Fruit fly (Drosophila melanogaster) whole organism, embryonic: Measurements from ENCODE around the gene CG34269.

Experiments
- Atf6 ChIP-seq: fragments of 200-800 bp; sonication (Bioruptor generic); IDR thresholded peaks from 2 replicates; pipeline ENCODE4 v1.3.6; 2022; ENCODE audit warnings: missing biosample characterization, missing genetic modification characterization
- Bteb2 ChIP-seq: fragments of 200-800 bp; sonication (Bioruptor generic); optimal IDR thresholded peaks from 2 replicates; lab custom pipeline; 2016; ENCODE audit warnings: missing biosample characterization, missing genetic modification characterization
- CG10321 ChIP-seq: fragments of 200-800 bp; sonication (Bioruptor generic); IDR thresholded peaks from 2 replicates; pipeline ENCODE4 v1.3.6; 2022; ENCODE audit warnings: missing biosample characterization, missing genetic modification characterization
- CG11560 ChIP-seq: fragments of 200-800 bp; sonication (Bioruptor generic); IDR thresholded peaks from 3 replicates; pipeline ENCODE4 v1.3.6; 2022; ENCODE audit warnings: missing biosample characterization, missing genetic modification characterization
- CG11695 ChIP-seq: fragments of 200-800 bp; sonication (Bioruptor generic); IDR thresholded peaks from 3 replicates; pipeline ENCODE4 v1.3.6; 2022; ENCODE audit warnings: missing biosample characterization, missing genetic modification characterization
- CG12744 ChIP-seq: fragments of 200-800 bp; sonication (Bioruptor generic); optimal IDR thresholded peaks from 2 replicates; lab custom pipeline; 2016; ENCODE audit warnings: missing biosample characterization, missing genetic modification characterization
- CG14710 ChIP-seq: fragments of 200-800 bp; sonication (Bioruptor generic); optimal IDR thresholded peaks from 3 replicates; lab custom pipeline; 2019; ENCODE audit warnings: missing biosample characterization, mild to moderate bottlenecking, missing genetic modification characterization, moderate library complexity
- CG15073 ChIP-seq: fragments of 200-800 bp; sonication (Bioruptor generic); optimal IDR thresholded peaks from 2 replicates; lab custom pipeline; 2016; ENCODE audit warnings: missing biosample characterization, missing genetic modification characterization
- CG1647 ChIP-seq: fragments of 200-800 bp; sonication (Bioruptor generic); optimal IDR thresholded peaks from 3 replicates; lab custom pipeline; 2016; ENCODE audit warnings: missing biosample characterization, missing genetic modification characterization
- CG17361 ChIP-seq: fragments of 200-800 bp; sonication (Bioruptor generic); IDR thresholded peaks from 3 replicates; pipeline ENCODE4 v1.3.6; 2022; ENCODE audit warnings: missing biosample characterization, missing genetic modification characterization
- CG17802 ChIP-seq: fragments of 200-800 bp; sonication (Bioruptor generic); optimal IDR thresholded peaks from 2 replicates; lab custom pipeline; 2018; ENCODE audit warnings: missing biosample characterization, mild to moderate bottlenecking, missing genetic modification characterization, moderate library complexity
- CG17829 ChIP-seq: fragments of 200-800 bp; optimal IDR thresholded peaks from 2 replicates; lab custom pipeline; 2019; ENCODE audit warnings: missing biosample characterization, mild to moderate bottlenecking, missing genetic modification characterization, moderate library complexity
- CG1832 ChIP-seq: fragments of 200-800 bp; sonication (Bioruptor generic); optimal IDR thresholded peaks from 2 replicates; lab custom pipeline; 2017; ENCODE audit warnings: missing biosample characterization, mild to moderate bottlenecking, missing genetic modification characterization, inconsistent platforms
- CG18599 ChIP-seq: fragments of 200-800 bp; sonication (Bioruptor generic); optimal IDR thresholded peaks from 3 replicates; lab custom pipeline; 2017; ENCODE audit warnings: missing biosample characterization, missing genetic modification characterization, mild to moderate bottlenecking, moderate library complexity, missing genetic modification reagents
- CG30020 ChIP-seq: fragments of 200-800 bp; optimal IDR thresholded peaks from 2 replicates; lab custom pipeline; 2019; ENCODE audit warnings: missing biosample characterization, mild to moderate bottlenecking, missing genetic modification characterization, moderate library complexity
- CG3163 ChIP-seq: fragments of 200-800 bp; sonication (Bioruptor generic); optimal IDR thresholded peaks from 3 replicates; lab custom pipeline; 2016; ENCODE audit warnings: missing biosample characterization, missing genetic modification characterization
- CG3281 ChIP-seq: fragments of 200-800 bp; sonication (Bioruptor generic); optimal IDR thresholded peaks from 3 replicates; lab custom pipeline; 2017; ENCODE audit warnings: missing biosample characterization, mild to moderate bottlenecking, missing genetic modification characterization
- CG4707 ChIP-seq: fragments of 200-800 bp; sonication (Bioruptor generic); optimal IDR thresholded peaks from 2 replicates; lab custom pipeline; 2018; ENCODE audit warnings: missing biosample characterization, mild to moderate bottlenecking, missing genetic modification characterization, moderate library complexity
- CG6765 ChIP-seq: fragments of 200-800 bp; sonication (Bioruptor generic); optimal IDR thresholded peaks from 3 replicates; lab custom pipeline; 2017; ENCODE audit warnings: missing biosample characterization, mild to moderate bottlenecking, missing genetic modification characterization
- CG9727 ChIP-seq: fragments of 200-800 bp; sonication (Bioruptor generic); optimal IDR thresholded peaks from 3 replicates; lab custom pipeline; 2017; ENCODE audit warnings: missing biosample characterization, mild to moderate bottlenecking, missing genetic modification characterization
- CrebB ChIP-seq: fragments of 200-800 bp; sonication (Bioruptor generic); optimal IDR thresholded peaks from 3 replicates; lab custom pipeline; 2018; ENCODE audit warnings: missing biosample characterization, mild to moderate bottlenecking, missing genetic modification characterization
- Dll ChIP-seq: fragments of 200-800 bp; sonication (Bioruptor generic); IDR thresholded peaks from 4 replicates; pipeline ENCODE4 v1.3.6; 2022; ENCODE audit warnings: missing biosample characterization, missing genetic modification characterization; ENCODE audit not compliant: partially characterized antibody
- Doc2 ChIP-seq: fragments of 200-800 bp; sonication (Bioruptor generic); IDR thresholded peaks from 2 replicates; pipeline ENCODE4 v1.3.6; 2022; ENCODE audit warnings: missing biosample characterization, missing genetic modification characterization
- Doc3 ChIP-seq: fragments of 200-800 bp; sonication (Bioruptor generic); IDR thresholded peaks from 3 replicates; pipeline ENCODE4 v1.3.6; 2022; ENCODE audit warnings: missing biosample characterization, missing genetic modification characterization; ENCODE audit not compliant: partially characterized antibody
- ERR ChIP-seq: fragments of 200-800 bp; sonication (Bioruptor generic); optimal IDR thresholded peaks from 2 replicates; lab custom pipeline; 2016; ENCODE audit warnings: missing biosample characterization, missing genetic modification characterization
- Fer2 ChIP-seq: fragments of 200-800 bp; sonication (Bioruptor generic); optimal IDR thresholded peaks from 2 replicates; lab custom pipeline; 2018; ENCODE audit warnings: missing biosample characterization, mild to moderate bottlenecking, missing genetic modification characterization, moderate library complexity
- H15 ChIP-seq: fragments of 200-800 bp; sonication (Bioruptor generic); IDR thresholded peaks from 3 replicates; pipeline ENCODE4 v1.3.6; 2022; ENCODE audit warnings: missing biosample characterization, missing genetic modification characterization
- Hand ChIP-seq: fragments of 200-800 bp; sonication (Bioruptor generic); optimal IDR thresholded peaks from 2 replicates; lab custom pipeline; 2017; ENCODE audit warnings: mild to moderate bottlenecking, missing biosample characterization, missing genetic modification reagents, missing genetic modification characterization
- HmgZ ChIP-seq: fragments of 200-800 bp; sonication (Bioruptor generic); optimal IDR thresholded peaks from 2 replicates; lab custom pipeline; 2018; ENCODE audit warnings: missing biosample characterization, mild to moderate bottlenecking, missing genetic modification characterization
- Tbp ChIP-seq: fragments of >200 bp; optimal IDR thresholded peaks from 2 replicates; lab custom pipeline; 2018; ENCODE audit warnings: missing biosample characterization, missing genetic modification characterization
- ac ChIP-seq: fragments of 200-800 bp; sonication (Bioruptor generic); optimal IDR thresholded peaks from 3 replicates; lab custom pipeline; 2017; ENCODE audit warnings: missing biosample characterization, mild to moderate bottlenecking, missing genetic modification characterization
- az2 ChIP-seq: fragments of 200-800 bp; sonication (Bioruptor generic); optimal IDR thresholded peaks from 3 replicates; lab custom pipeline; 2016; ENCODE audit warnings: missing biosample characterization, missing genetic modification characterization
- cato ChIP-seq: fragments of 200-800 bp; sonication (Bioruptor generic); optimal IDR thresholded peaks from 2 replicates; lab custom pipeline; 2016; ENCODE audit warnings: missing biosample characterization, missing genetic modification characterization, borderline replicate concordance
- corto ChIP-seq: fragments of 200-800 bp; sonication (Bioruptor generic); optimal IDR thresholded peaks from 2 replicates; lab custom pipeline; 2016; ENCODE audit warnings: missing biosample characterization, mild to moderate bottlenecking, missing genetic modification characterization, moderate library complexity
- fd96Cb ChIP-seq: fragments of 200-800 bp; sonication (Bioruptor generic); optimal IDR thresholded peaks from 2 replicates; lab custom pipeline; 2018; ENCODE audit warnings: missing biosample characterization, mild to moderate bottlenecking, missing genetic modification characterization, moderate library complexity
- h ChIP-seq: fragments of >200 bp; optimal IDR thresholded peaks from 2 replicates; lab custom pipeline; 2017
- ind ChIP-seq: fragments of 200-800 bp; sonication (Bioruptor generic); optimal IDR thresholded peaks from 3 replicates; lab custom pipeline; 2016; ENCODE audit warnings: missing biosample characterization, missing genetic modification characterization
- kni ChIP-seq: fragments of 200-800 bp; sonication (Bioruptor generic); optimal IDR thresholded peaks from 3 replicates; lab custom pipeline; 2017; ENCODE audit warnings: mild to moderate bottlenecking, missing biosample characterization, missing genetic modification reagents, missing genetic modification characterization
- lilli ChIP-seq: fragments of 200-800 bp; sonication (Bioruptor generic); optimal IDR thresholded peaks from 3 replicates; lab custom pipeline; 2016; ENCODE audit warnings: missing biosample characterization, missing genetic modification characterization
- lov ChIP-seq, 2 experiments: fragments of 200-800 bp in 1 of 2; fragments of >200 bp in 1 of 2; sonication (Bioruptor generic) in 1 of 2; IDR thresholded peaks in 1 of 2; optimal IDR thresholded peaks in 1 of 2; 2 replicates in 1 of 2; 3 replicates in 1 of 2; pipeline versions ENCODE4 v1.3.6 to Lab custom; 2017 to 2022; ENCODE audit warnings: missing biosample characterization in 1 of 2, missing genetic modification characterization in 1 of 2
- pfk ChIP-seq: fragments of 200-800 bp; sonication (Bioruptor generic); optimal IDR thresholded peaks from 2 replicates; lab custom pipeline; 2018; ENCODE audit warnings: missing biosample characterization, mild to moderate bottlenecking, missing genetic modification characterization, moderate library complexity
- psq ChIP-seq: fragments of 200-800 bp; sonication (Bioruptor generic); optimal IDR thresholded peaks from 2 replicates; lab custom pipeline; 2017; ENCODE audit warnings: missing biosample characterization, missing genetic modification characterization
- row ChIP-seq: fragments of 200-800 bp; sonication (Bioruptor generic); IDR thresholded peaks from 3 replicates; pipeline ENCODE4 v1.3.6; 2022; ENCODE audit warnings: missing biosample characterization, missing genetic modification characterization
- run ChIP-seq: fragments of 200-800 bp; sonication (Bioruptor generic); optimal IDR thresholded peaks from 3 replicates; lab custom pipeline; 2018; ENCODE audit warnings: missing biosample characterization, mild to moderate bottlenecking, missing genetic modification characterization
- slbo ChIP-seq: fragments of 200-800 bp; sonication (Bioruptor generic); IDR thresholded peaks from 2 replicates; pipeline ENCODE4 v1.3.6; 2022; ENCODE audit warnings: missing biosample characterization, missing genetic modification characterization
- sqz ChIP-seq: fragments of 200-800 bp; sonication (Bioruptor generic); optimal IDR thresholded peaks from 3 replicates; lab custom pipeline; 2018; ENCODE audit warnings: missing biosample characterization, mild to moderate bottlenecking, missing genetic modification characterization
- tio ChIP-seq: fragments of 200-800 bp; sonication (Bioruptor generic); optimal IDR thresholded peaks from 2 replicates; lab custom pipeline; 2017; ENCODE audit warnings: missing biosample characterization, missing genetic modification characterization, inconsistent platforms
- tup ChIP-seq: fragments of 200-800 bp; sonication (Bioruptor generic); optimal IDR thresholded peaks from 2 replicates; lab custom pipeline; 2016; ENCODE audit warnings: missing biosample characterization, mild to moderate bottlenecking, missing genetic modification characterization, moderate library complexity
- twi ChIP-seq: fragments of 200-800 bp; optimal IDR thresholded peaks from 2 replicates; lab custom pipeline; 2019; ENCODE audit warnings: missing biosample characterization, mild to moderate bottlenecking, missing genetic modification characterization, moderate library complexity
- tx ChIP-seq: fragments of 200-800 bp; sonication (Bioruptor generic); optimal IDR thresholded peaks from 2 replicates; lab custom pipeline; 2016; ENCODE audit warnings: missing biosample characterization, missing genetic modification characterization
- vfl ChIP-seq: fragments of 200-800 bp; sonication (Bioruptor generic); optimal IDR thresholded peaks from 2 replicates; lab custom pipeline; 2016; ENCODE audit warnings: missing biosample characterization, missing genetic modification characterization

The CG34269 gene

dm6 chr3L:554577-554976 lies 26.4 kb downstream of the CG34269 start (continued):
- TF ChIP-seq sqz (GFP tag; lab: Kevin White, UChicago) (no peak), Doc3 (GFP tag; lab: Robert Waterston, UW) (no peak), ind (GFP tag; lab: Kevin White, UChicago) (peak; percentile 47), pfk (GFP tag; lab: Kevin White, UChicago) (no peak), fd96Cb (peak; percentile 39), kni (GFP tag; lab: Kevin White, UChicago) (no peak), CG15073 (no peak), CG3163 (GFP tag; lab: Kevin White, UChicago) (no peak), tup (GFP tag; lab: Kevin White, UChicago) (no peak), CG1647 (GFP tag; lab: Kevin White, UChicago) (no peak), Hand (GFP tag; lab: Kevin White, UChicago) (peak; percentile 61), CG18599 (GFP tag; lab: Kevin White, UChicago) (peak; percentile 72), twi (tag; lab: Kevin White, UChicago) (no peak), HmgZ (no peak), ac (GFP tag; lab: Kevin White, UChicago) (no peak), vfl (GFP tag; lab: Kevin White, UChicago) (no peak), H15 (GFP tag; lab: Robert Waterston, UW) (no peak), CG1832 (GFP tag; lab: Kevin White, UChicago) (no peak), CG4707 (no peak), Dll (GFP tag; lab: Robert Waterston, UW) (no peak), h (no peak), run (tag; lab: Kevin White, UChicago) (peak; percentile 0), ERR (GFP tag; lab: Kevin White, UChicago) (no peak), Fer2 (tag; lab: Kevin White, UChicago) (no peak), corto (GFP tag; lab: Kevin White, UChicago) (no peak), Tbp (GFP tag; lab: Kevin White, UChicago) (no peak), slbo (GFP tag; lab: Robert Waterston, UW) (peak; percentile 66), CG9727 (GFP tag; lab: Kevin White, UChicago) (peak; percentile 56), CG17802 (tag; lab: Kevin White, UChicago) (no peak), CG10321 (GFP tag; lab: Robert Waterston, UW) (no peak), tio (GFP tag; lab: Kevin White, UChicago) (peak; percentile 29), CG17361 (peak; percentile 65), CG6765 (GFP tag; lab: Kevin White, UChicago) (no peak), lov (optimal IDR thresholded peaks at IDR 0.05; lab: Kevin White, UChicago) (no peak), lov (GFP tag; IDR thresholded peaks at IDR 0.05; lab: Robert Waterston, UW) (no peak), row (GFP tag; lab: Robert Waterston, UW) (peak; percentile 69), az2 (GFP tag; lab: Kevin White, UChicago) (peak; percentile 35), CG14710 (tag; lab: Kevin White, UChicago) (peak; percentile 31), CG30020 (tag; lab: Kevin White, UChicago) (no peak), CrebB (no peak), Bteb2 (GFP tag; lab: Kevin White, UChicago) (peak; percentile 8), CG17829 (tag; lab: Kevin White, UChicago) (peak; percentile 65), Doc2 (no peak), tx (GFP tag; lab: Kevin White, UChicago) (no peak), CG11560 (no peak; the same call in 2 of the 3 replicates), CG3281 (GFP tag; lab: Kevin White, UChicago) (peak; percentile 63), Atf6 (GFP tag; lab: Robert Waterston, UW) (peak; percentile 56), CG12744 (peak; percentile 26), CG11695 (GFP tag; lab: Robert Waterston, UW) (peak; percentile 48; the same call in 1 of the 3 replicates), cato (GFP tag; lab: Kevin White, UChicago) (peak; percentile 6), lilli (GFP tag; lab: Kevin White, UChicago) (peak; percentile 58), psq (no peak)
